Fruit fly (Drosophila melanogaster): Measurements from ENCODE around the gene up.

Gene up

dm6 chrX:13625888-13626578 lies 23.7 kb upstream of the up start:
- TF ChIP-seq E2f2 (GFP tag; IDR thresholded peaks at IDR 0.05) (no peak), CG32767 (GFP tag; IDR thresholded peaks at IDR 0.05) (no peak; the same call in 1 of the 2 replicates), Med (GFP tag) (peak; percentile 62), CG12942 (GFP tag; optimal IDR thresholded peaks at IDR 0.05) (no peak), sqz (GFP tag; optimal IDR thresholded peaks at IDR 0.05) (no peak), corto (GFP tag; optimal IDR thresholded peaks at IDR 0.05) (no peak), CG4404 (GFP tag; IDR thresholded peaks at IDR 0.05) (no peak), CG14441 (GFP tag; IDR thresholded peaks at IDR 0.05) (no peak), ab (GFP tag; optimal IDR thresholded peaks at IDR 0.05) (no peak), ato (GFP tag; IDR thresholded peaks at IDR 0.05; ENCODE audit: partially characterized antibody) (no peak), Dad (GFP tag; optimal IDR thresholded peaks at IDR 0.05) (no peak), amos (GFP tag; IDR thresholded peaks at IDR 0.05; ENCODE audit: partially characterized antibody) (no peak), Rfx (GFP tag; IDR thresholded peaks at IDR 0.05) (peak; percentile 36; the same call in 1 of the 2 replicates), D19B (GFP tag; optimal IDR thresholded peaks at IDR 0.05) (peak; percentile 25), Oli (tag; optimal IDR thresholded peaks at IDR 0.05) (no peak), ci (GFP tag; IDR thresholded peaks at IDR 0.05) (no peak), CG8944 (GFP tag; optimal IDR thresholded peaks at IDR 0.05) (no peak), slp2 (GFP tag; optimal IDR thresholded peaks at IDR 0.05) (no peak), psq (GFP tag; optimal IDR thresholded peaks at IDR 0.05) (no peak), Fer2 (tag; optimal IDR thresholded peaks at IDR 0.05) (peak; percentile 64), CG12659 (GFP tag; optimal IDR thresholded peaks at IDR 0.05) (peak; percentile 5), CG6654 (GFP tag; optimal IDR thresholded peaks at IDR 0.05) (no peak), CG4730 (GFP tag; IDR thresholded peaks at IDR 0.05) (no peak), CG10209 (GFP tag; optimal IDR thresholded peaks at IDR 0.05) (peak; percentile 49), Dbx (GFP tag; IDR thresholded peaks at IDR 0.05) (peak; percentile 20; the same call in 1 of the 3 replicates), dmrt11E (tag; optimal IDR thresholded peaks at IDR 0.05) (peak; percentile 14), btn (GFP tag; optimal IDR thresholded peaks at IDR 0.05) (no peak), Pdp1 (GFP tag; optimal IDR thresholded peaks at IDR 0.05) (no peak), Hey (tag; optimal IDR thresholded peaks at IDR 0.05) (no peak), ham (GFP tag; IDR thresholded peaks at IDR 0.05) (no peak), CG14050 (GFP tag; IDR thresholded peaks at IDR 0.05) (no peak), CG18619 (GFP tag; optimal IDR thresholded peaks at IDR 0.05) (no peak), CG6791 (GFP tag; IDR thresholded peaks at IDR 0.05; ENCODE audit: partially characterized antibody) (no peak), kay (GFP tag; optimal IDR thresholded peaks at IDR 0.05) (no peak), HmgD (GFP tag; optimal IDR thresholded peaks at IDR 0.05) (no peak), crc (GFP tag; optimal IDR thresholded peaks at IDR 0.05) (no peak), CG30431 (GFP tag; optimal IDR thresholded peaks at IDR 0.05) (no peak), CG12744 (GFP tag; optimal IDR thresholded peaks at IDR 0.05) (peak; percentile 15), CG4854 (GFP tag; optimal IDR thresholded peaks at IDR 0.05) (peak; percentile 9), Scr (GFP tag; IDR thresholded peaks at IDR 0.05; ENCODE audit: partially characterized antibody) (no peak), h (optimal IDR thresholded peaks at IDR 0.05) (no peak), tgo (GFP tag; IDR thresholded peaks at IDR 0.05) (no peak), hbn (GFP tag; IDR thresholded peaks at IDR 0.05; ENCODE audit: partially characterized antibody) (no peak), CG31388 (GFP tag; optimal IDR thresholded peaks at IDR 0.05) (no peak), pb (GFP tag; optimal IDR thresholded peaks at IDR 0.05) (no peak), CG10462 (GFP tag; optimal IDR thresholded peaks at IDR 0.05) (no peak), PHDP (tag; optimal IDR thresholded peaks at IDR 0.05) (peak; percentile 48), Gug (GFP tag; IDR thresholded peaks at IDR 0.05) (no peak), Mes4 (GFP tag; optimal IDR thresholded peaks at IDR 0.05) (no peak), seq (GFP tag; IDR thresholded peaks at IDR 0.05) (no peak), CG13775 (GFP tag; optimal IDR thresholded peaks at IDR 0.05) (no peak)
